Fruit fly (Drosophila melanogaster): ENCODE results near the gene CG16790.

CG16790 gene

dm6 chr3R:9577382-9578137, 7.5 kb upstream of the CG16790 start, which contains the start of the genes Kap-alpha3 and Son:
TSS of gene Kap-alpha3 (minus strand) at chr3R:9577733.
TSS of gene Son (plus strand) at chr3R:9578042.
- TF ChIP-seq psq (optimal IDR thresholded peaks at IDR 0.05) (no peak), ttk (optimal IDR thresholded peaks at IDR 0.05) (no peak), Myc (optimal IDR thresholded peaks at IDR 0.05) (no peak), h (optimal IDR thresholded peaks at IDR 0.05) (no peak), insv (optimal IDR thresholded peaks at IDR 0.05) (no peak), Sin3A (optimal IDR thresholded peaks at IDR 0.05) (no peak)

- TF ChIP-seq insv (optimal IDR thresholded peaks at IDR 0.05) (no peak), ttk (optimal IDR thresholded peaks at IDR 0.05) (no peak), Myc (optimal IDR thresholded peaks at IDR 0.05) (no peak), Sin3A (optimal IDR thresholded peaks at IDR 0.05) (no peak), h (optimal IDR thresholded peaks at IDR 0.05) (no peak), psq (optimal IDR thresholded peaks at IDR 0.05) (no peak)
Observed at dm6 chr3R:9573812-9574587, 4.0 kb upstream of the CG16790 start, which contains the start of gene CG9399. TSS of gene CG9399 (minus strand) at chr3R:9574211.

dm6 chr3R:9572929-9573811, 3.2 kb upstream of the CG16790 start:
- TF ChIP-seq insv (optimal IDR thresholded peaks at IDR 0.05) (no peak), h (optimal IDR thresholded peaks at IDR 0.05) (no peak), ttk (optimal IDR thresholded peaks at IDR 0.05) (no peak), Sin3A (optimal IDR thresholded peaks at IDR 0.05) (no peak), psq (optimal IDR thresholded peaks at IDR 0.05) (no peak), Myc (optimal IDR thresholded peaks at IDR 0.05) (no peak)

- TF ChIP-seq h (optimal IDR thresholded peaks at IDR 0.05) (no peak), psq (optimal IDR thresholded peaks at IDR 0.05) (no peak), Sin3A (optimal IDR thresholded peaks at IDR 0.05) (no peak), Myc (optimal IDR thresholded peaks at IDR 0.05) (no peak), insv (optimal IDR thresholded peaks at IDR 0.05) (no peak), ttk (optimal IDR thresholded peaks at IDR 0.05) (no peak)
Observed at dm6 chr3R:9571523-9571922, 1.5 kb upstream of the CG16790 start, which contains the start of gene CG9396. TSS of gene CG9396 (minus strand) at chr3R:9571623.

- TF ChIP-seq ttk (optimal IDR thresholded peaks at IDR 0.05) (no peak), psq (optimal IDR thresholded peaks at IDR 0.05) (no peak), h (optimal IDR thresholded peaks at IDR 0.05) (no peak), Myc (optimal IDR thresholded peaks at IDR 0.05) (no peak), Sin3A (optimal IDR thresholded peaks at IDR 0.05) (no peak), insv (optimal IDR thresholded peaks at IDR 0.05) (no peak)
Observed at dm6 chr3R:9570657-9571056, 643 bp upstream of the CG16790 start.

- TF ChIP-seq ttk (optimal IDR thresholded peaks at IDR 0.05) (no peak), Sin3A (optimal IDR thresholded peaks at IDR 0.05) (no peak), Myc (optimal IDR thresholded peaks at IDR 0.05) (no peak), h (optimal IDR thresholded peaks at IDR 0.05) (no peak), insv (optimal IDR thresholded peaks at IDR 0.05) (no peak), psq (optimal IDR thresholded peaks at IDR 0.05) (no peak)
Observed at dm6 chr3R:9565895-9566294, 4.1 kb downstream of the CG16790 start, which contains the start of gene CG16789. TSS of gene CG16789 (plus strand) at chr3R:9566195.

dm6 chr3R:9563240-9563992, 6.6 kb downstream of the CG16790 start, which contains the start of the genes CG9393 and Vps45:
TSS of gene CG9393 (minus strand) at chr3R:9563673.
TSS of gene Vps45 (plus strand) at chr3R:9563924.
- TF ChIP-seq insv (optimal IDR thresholded peaks at IDR 0.05) (no peak), Myc (optimal IDR thresholded peaks at IDR 0.05) (no peak), h (optimal IDR thresholded peaks at IDR 0.05) (no peak), Sin3A (optimal IDR thresholded peaks at IDR 0.05) (peak; percentile 6), ttk (optimal IDR thresholded peaks at IDR 0.05) (no peak)

- TF ChIP-seq ttk (optimal IDR thresholded peaks at IDR 0.05), result no peak
- TF ChIP-seq Myc (optimal IDR thresholded peaks at IDR 0.05), result no peak
- no peak for TF ChIP-seq insv (optimal IDR thresholded peaks at IDR 0.05)
- no peak for TF ChIP-seq Sin3A (optimal IDR thresholded peaks at IDR 0.05)
- TF ChIP-seq h (optimal IDR thresholded peaks at IDR 0.05), result no peak
- TF ChIP-seq psq (optimal IDR thresholded peaks at IDR 0.05), result no peak
Observed at dm6 chr3R:9561121-9561520, 8.9 kb downstream of the CG16790 start.

dm6 chr3R:9559413-9560014, 10.5 kb downstream of the CG16790 start, which contains the start of the genes AP-1mu and MBD-like:
TSS of gene AP-1mu (minus strand) at chr3R:9559525.
TSS of gene MBD-like (plus strand) at chr3R:9559760.
- no peak for TF ChIP-seq Sin3A (optimal IDR thresholded peaks at IDR 0.05)
- no peak for TF ChIP-seq h (optimal IDR thresholded peaks at IDR 0.05)
- TF ChIP-seq insv (optimal IDR thresholded peaks at IDR 0.05), result no peak
- no peak for TF ChIP-seq psq (optimal IDR thresholded peaks at IDR 0.05)
- no peak for TF ChIP-seq Myc (optimal IDR thresholded peaks at IDR 0.05)
- TF ChIP-seq ttk (optimal IDR thresholded peaks at IDR 0.05), result no peak

dm6 chr3R:9555334-9555974, 14.6 kb downstream of the CG16790 start, which contains the start of the genes CG9386 and BckdhA:
TSS of gene CG9386 (minus strand) at chr3R:9555408.
TSS of gene BckdhA (plus strand) at chr3R:9555785.
- no peak for TF ChIP-seq ttk (optimal IDR thresholded peaks at IDR 0.05)
- no peak for TF ChIP-seq insv (optimal IDR thresholded peaks at IDR 0.05)
- TF ChIP-seq h (optimal IDR thresholded peaks at IDR 0.05), result no peak
- TF ChIP-seq Myc (optimal IDR thresholded peaks at IDR 0.05), result no peak
- TF ChIP-seq Sin3A (optimal IDR thresholded peaks at IDR 0.05), result no peak
- no peak for TF ChIP-seq psq (optimal IDR thresholded peaks at IDR 0.05)

Data from Kc167 (cell line).